Worm (Caenorhabditis elegans) whole organism, L4 larva: ENCODE data around the gene hip-1.
A peak's percentile ranks its signal among the peaks of the same experiment; 100 is the strongest.

Experiments used
- aha-1 ChIP-seq: fragments of 150-350 bp; peaks from one replicate; lab custom pipeline; 2014; ENCODE audit warnings: missing biosample characterization, missing genetic modification characterization
- aly-2 ChIP-seq: sonication (generic microtip); optimal IDR thresholded peaks from 2 replicates; lab custom pipeline; 2018; ENCODE audit warnings: missing biosample characterization, missing genetic modification characterization
- jun-1 ChIP-seq: fragments of 150-350 bp; optimal IDR thresholded peaks from 2 replicates; lab custom pipeline; 2014; ENCODE audit warnings: missing biosample characterization, missing genetic modification reagents, missing genetic modification characterization
- lin-13 ChIP-seq: fragments of 150-350 bp; optimal IDR thresholded peaks from 2 replicates; lab custom pipeline; 2014; ENCODE audit warnings: missing biosample characterization, missing genetic modification reagents, missing genetic modification characterization
- madf-9 ChIP-seq: fragments of 200-800 bp; sonication (Bioruptor generic); conservative IDR thresholded peaks from 2 replicates; pipeline ENCODE4 v1.3.6; 2022; ENCODE audit warnings: missing genetic modification reagents, missing genetic modification characterization, missing compliant biosample characterization
- nhr-237 ChIP-seq: sonication (generic microtip); optimal IDR thresholded peaks from 2 replicates; lab custom pipeline; 2017; ENCODE audit warnings: missing biosample characterization, missing genetic modification characterization
- skn-1 ChIP-seq: fragments of 150-350 bp; optimal IDR thresholded peaks from 2 replicates; lab custom pipeline; 2014; ENCODE audit warnings: missing biosample characterization, missing genetic modification characterization
- unc-62 ChIP-seq, 3 experiments: fragments of 150-350 bp in 1 of 3; sonication (generic microtip); optimal IDR thresholded peaks in 2 of 3; peaks in 1 of 3; 1 replicate in 1 of 3; 2 replicates in 2 of 3; lab custom pipeline; 2014 to 2017; ENCODE audit warnings: missing biosample characterization in 3 of 3, missing genetic modification characterization in 3 of 3, missing genetic modification reagents in 3 of 3, missing genotype in 1 of 3
- ztf-11 ChIP-seq: fragments of 150-350 bp; optimal IDR thresholded peaks from 2 replicates; lab custom pipeline; 2014; ENCODE audit warnings: missing biosample characterization, missing genetic modification characterization
- ztf-7 ChIP-seq: fragments of 150-350 bp; optimal IDR thresholded peaks from 2 replicates; lab custom pipeline; 2014; ENCODE audit warnings: missing biosample characterization, missing genetic modification characterization

- TF ChIP-seq aly-2 (tag; lab: Kevin White, UChicago), result no peak
- no peak for TF ChIP-seq ztf-11 (tag; lab: Kevin White, UChicago)
- peak; percentile 31 for TF ChIP-seq aha-1 (tag; lab: Kevin White, UChicago)
- TF ChIP-seq madf-9 (GFP tag; lab: Robert Waterston, UW), result no peak
- TF ChIP-seq unc-62 (GFP tag; optimal IDR thresholded peaks at IDR 0.05 in 1 of 2; lab: Kevin White, UChicago), result peak in 1 of 2 experiments; percentile 91
- no peak for TF ChIP-seq unc-62 (tag; optimal IDR thresholded peaks at IDR 0.05; lab: Kevin White, UChicago)
- TF ChIP-seq jun-1, result no peak
- no peak for TF ChIP-seq nhr-237 (tag; lab: Kevin White, UChicago)
- no peak for TF ChIP-seq skn-1 (tag; lab: Kevin White, UChicago)
- no peak for TF ChIP-seq lin-13 (GFP tag; lab: Kevin White, UChicago)
- TF ChIP-seq ztf-7 (tag; lab: Kevin White, UChicago), result no peak
These were observed 3.5 kb upstream of the hip-1 start for ce11 chrIII:13625650-13626430.
